Worm (Caenorhabditis elegans): Measurements from ENCODE around the gene lim-6.

- TF ChIP-seq W03F9.2 (tag; optimal IDR thresholded peaks at IDR 0.05) (no peak), dao-5 (tag; optimal IDR thresholded peaks at IDR 0.05) (no peak), him-1 (tag; optimal IDR thresholded peaks at IDR 0.05) (no peak)
Observed at ce11 chrX:1108874-1109273, 36.6 kb downstream of the lim-6 start.
